Worm (Caenorhabditis elegans): ENCODE results near the gene mdt-4.
"Not testable (repeated sequence)": the region's sequence is repeated elsewhere in the genome, so short reads cannot be mapped to it uniquely, and the experiment has no call there.

The mdt-4 gene

DNA sequence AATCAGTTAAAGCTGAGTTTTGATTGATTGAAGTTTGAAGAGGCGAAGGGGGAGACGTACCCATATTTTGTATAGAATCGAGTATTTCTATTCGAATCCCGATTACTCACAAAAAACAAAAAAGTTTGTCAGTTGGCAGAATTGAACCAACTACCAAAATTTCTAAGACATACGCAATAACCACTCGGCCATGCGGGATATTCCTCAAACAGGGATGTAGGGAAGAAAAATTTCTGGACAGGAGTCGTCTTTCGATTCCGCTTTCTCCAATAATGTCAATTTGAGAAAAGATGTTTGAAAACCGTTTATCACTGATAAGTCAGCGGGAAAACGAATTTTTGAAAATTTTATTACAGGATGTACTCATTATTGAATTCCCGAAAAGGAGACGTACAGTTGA is 15.4 kb downstream of the mdt-4 start:
- TF ChIP-seq mdt-29 (GFP tag; IDR thresholded peaks at IDR 0.05): peak; percentile 50; the same call in 1 of the 2 replicates
- TF ChIP-seq lin-38 (GFP tag; IDR thresholded peaks at IDR 0.05): peak; percentile 81
- TF ChIP-seq dmd-6 (GFP tag; IDR thresholded peaks at IDR 0.05): peak; percentile 12; the same call in 1 of the 2 replicates
- peak; percentile 70 for TF ChIP-seq mxl-2 (GFP tag; conservative IDR thresholded peaks at IDR 0.05)
- TF ChIP-seq vab-7 (GFP tag; IDR thresholded peaks at IDR 0.05): peak; percentile 82
- TF ChIP-seq pha-4 (GFP tag; IDR thresholded peaks at IDR 0.05): peak; percentile 79; the same call in 1 of the 2 replicates
- not testable (repeated sequence) for TF ChIP-seq pha-4 (tag; optimal IDR thresholded peaks at IDR 0.05)
- TF ChIP-seq lin-1 (GFP tag; IDR thresholded peaks at IDR 0.05): peak; percentile 70
- TF ChIP-seq zfp-3 (GFP tag; conservative IDR thresholded peaks at IDR 0.05): peak; percentile 70; the same call in 1 of the 2 replicates
- peak; percentile 73 for TF ChIP-seq T26A8.4 (GFP tag; IDR thresholded peaks at IDR 0.05)
- 0 out of 2 replicates have a peak, but pooled peaks have one; percentile 18 for TF ChIP-seq zip-11 (GFP tag; IDR thresholded peaks at IDR 0.05)
- 0 out of 2 replicates have a peak, but pooled peaks have one; percentile 15 for TF ChIP-seq lin-29 (GFP tag; IDR thresholded peaks at IDR 0.05)
- TF ChIP-seq lim-7 (GFP tag; IDR thresholded peaks at IDR 0.05): peak; percentile 93
- TF ChIP-seq php-3 (GFP tag; IDR thresholded peaks at IDR 0.05): 0 out of 2 replicates have a peak, but pooled peaks have one; percentile 39
- TF ChIP-seq nhr-42 (GFP tag; IDR thresholded peaks at IDR 0.05): peak; percentile 51; the same call in 1 of the 2 replicates
- TF ChIP-seq madf-9 (GFP tag; conservative IDR thresholded peaks at IDR 0.05): peak; percentile 58; the same call in 1 of the 2 replicates
- 0 out of 2 replicates have a peak, but pooled peaks have one; percentile 60 for TF ChIP-seq dmd-9 (GFP tag; IDR thresholded peaks at IDR 0.05)
- peak; percentile 87 for TF ChIP-seq F26F4.8 (GFP tag; conservative IDR thresholded peaks at IDR 0.05)
- peak; percentile 50; the same call in 1 of the 2 replicates for TF ChIP-seq F44E2.7 (GFP tag; IDR thresholded peaks at IDR 0.05)
- TF ChIP-seq Y105C5A.15 (GFP tag; IDR thresholded peaks at IDR 0.05): peak; percentile 87; the same call in 1 of the 2 replicates
- TF ChIP-seq snpc-1.2 (GFP tag; IDR thresholded peaks at IDR 0.05): peak; percentile 79
- peak; percentile 86 for TF ChIP-seq D1046.2 (GFP tag; IDR thresholded peaks at IDR 0.05)
- peak; percentile 75; a peak in 2 of 4 replicates for TF ChIP-seq madf-5 (GFP tag; IDR thresholded peaks at IDR 0.05)
- TF ChIP-seq Y48G9A.11 (GFP tag; IDR thresholded peaks at IDR 0.05): peak; percentile 38; the same call in 1 of the 2 replicates
- peak; percentile 76 for TF ChIP-seq ceh-44 (GFP tag; IDR thresholded peaks at IDR 0.05)
- peak; percentile 92 for TF ChIP-seq arid-1 (GFP tag; conservative IDR thresholded peaks at IDR 0.05)
- peak; percentile 59; the same call in 1 of the 2 replicates for TF ChIP-seq hmg-1.1 (GFP tag; IDR thresholded peaks at IDR 0.05)
- peak; percentile 82 for TF ChIP-seq dmd-8 (GFP tag; IDR thresholded peaks at IDR 0.05)
- TF ChIP-seq ZK337.2 (GFP tag; IDR thresholded peaks at IDR 0.05): peak; percentile 76; the same call in 1 of the 2 replicates
- peak; percentile 90 for TF ChIP-seq egl-43 (GFP tag; IDR thresholded peaks at IDR 0.05)
- TF ChIP-seq ctbp-1 (GFP tag; IDR thresholded peaks at IDR 0.05): 0 out of 2 replicates have a peak, but pooled peaks have one; percentile 55
- TF ChIP-seq tra-1 (GFP tag; IDR thresholded peaks at IDR 0.05): peak; percentile 88

DNA sequence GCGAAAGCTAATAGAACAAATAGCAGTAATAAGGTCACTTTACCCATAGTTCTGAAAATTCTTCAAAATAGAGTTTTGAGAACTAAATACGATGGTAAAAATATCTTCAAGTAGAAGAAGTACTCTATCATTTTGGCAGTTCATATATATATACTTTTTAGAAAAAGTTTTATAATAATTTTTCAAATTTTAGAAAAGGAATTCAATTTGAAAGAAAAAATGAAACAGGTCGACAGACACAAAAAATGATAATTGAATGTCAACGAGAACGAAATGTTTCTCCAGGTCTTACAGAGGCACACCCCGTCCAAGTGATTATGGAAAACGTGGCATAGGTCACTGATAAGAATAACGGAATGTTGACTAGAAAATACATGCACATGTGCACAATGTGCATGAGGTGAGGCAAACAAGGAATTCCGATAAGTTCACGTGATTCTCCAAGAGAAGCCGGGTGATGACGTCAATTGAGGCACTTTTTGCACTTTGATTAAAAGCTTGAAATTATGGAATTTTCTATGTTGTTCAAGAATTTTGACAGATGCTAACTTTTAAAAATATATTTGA is 18.5 kb downstream of the mdt-4 start, which contains the start of gene aagr-2:
TSS of gene aagr-2 (minus strand) at position 51 of the 567 bp plus-strand sequence.
- TF ChIP-seq fos-1 (tag; optimal IDR thresholded peaks at IDR 0.05) (no peak), lin-15B (tag; optimal IDR thresholded peaks at IDR 0.05) (no peak), F26F4.8 (GFP tag; conservative IDR thresholded peaks at IDR 0.05) (no peak), dmd-6 (GFP tag; IDR thresholded peaks at IDR 0.05) (peak; percentile 99), nhr-28 (tag; optimal IDR thresholded peaks at IDR 0.05) (peak; percentile 99), T20F7.1 (GFP tag; optimal IDR thresholded peaks at IDR 0.05) (peak; percentile 33), mdl-1 (tag; optimal IDR thresholded peaks at IDR 0.05) (peak; percentile 0 to 86), dve-1 (tag; optimal IDR thresholded peaks at IDR 0.05; ENCODE audit: insufficient read depth) (peak; percentile 85), daf-16 (GFP tag; optimal IDR thresholded peaks at IDR 0.05) (peak in 1 of 2 experiments; percentile 2), daf-16 (tag; optimal IDR thresholded peaks at IDR 0.05) (peak; percentile 94), zfp-3 (GFP tag; conservative IDR thresholded peaks at IDR 0.05) (0 out of 2 replicates have a peak, but pooled peaks have one; percentile 37), mes-2 (tag; optimal IDR thresholded peaks at IDR 0.05; ENCODE audit: poor library complexity, severe bottlenecking) (peak; percentile 37), mep-1 (tag; optimal IDR thresholded peaks at IDR 0.05) (peak; percentile 62), nhr-48 (tag; optimal IDR thresholded peaks at IDR 0.05) (peak; percentile 85), nhr-77 (tag; optimal IDR thresholded peaks at IDR 0.05) (peak; percentile 51), madf-9 (GFP tag; conservative IDR thresholded peaks at IDR 0.05) (no peak), lsy-2 (tag; optimal IDR thresholded peaks at IDR 0.05) (peak in 1 of 2 experiments; percentile 25), hlh-11 (tag; optimal IDR thresholded peaks at IDR 0.05) (peak; percentile 92), unc-62 (GFP tag; optimal IDR thresholded peaks at IDR 0.05 in 1 of 2) (peak in 1 of 2 experiments; percentile 29), unc-62 (tag; optimal IDR thresholded peaks at IDR 0.05) (no peak), php-3 (GFP tag; IDR thresholded peaks at IDR 0.05) (peak; percentile 60), madf-5 (GFP tag; IDR thresholded peaks at IDR 0.05) (no peak)
